Worm (Caenorhabditis elegans) whole organism, L2 larva: ENCODE results near the gene srz-24.

Experiments used
- C34F6.9 ChIP-seq: fragments of 150-350 bp; optimal IDR thresholded peaks from 2 replicates; lab custom pipeline; 2014; ENCODE audit warnings: missing biosample characterization, missing genetic modification characterization
- F13H6.1 ChIP-seq: sonication (generic microtip); optimal IDR thresholded peaks from 2 replicates; lab custom pipeline; 2016; ENCODE audit warnings: missing genetic modification characterization, missing compliant biosample characterization
- R02D3.7 ChIP-seq: fragments of 150-350 bp; optimal IDR thresholded peaks from 2 replicates; lab custom pipeline; 2014; ENCODE audit warnings: missing biosample characterization, missing genetic modification characterization
- Y55F3AM.14 ChIP-seq: fragments of 200-800 bp; sonication (Bioruptor generic); optimal IDR thresholded peaks from 2 replicates; lab custom pipeline; 2018; ENCODE audit warnings: mild to moderate bottlenecking, missing genetic modification characterization, missing compliant biosample characterization
- ZK546.5 ChIP-seq: sonication (generic microtip); optimal IDR thresholded peaks from 2 replicates; lab custom pipeline; 2017; ENCODE audit warnings: missing biosample characterization, missing genetic modification characterization
- alr-1 ChIP-seq: fragments of 150-350 bp; optimal IDR thresholded peaks from 2 replicates; lab custom pipeline; 2014; ENCODE audit warnings: missing biosample characterization, missing genetic modification characterization
- aly-2 ChIP-seq: fragments of 150-350 bp; optimal IDR thresholded peaks from 2 replicates; lab custom pipeline; 2014; ENCODE audit warnings: missing biosample characterization, missing genetic modification characterization
- ama-1 ChIP-seq: fragments of 150-350 bp; optimal IDR thresholded peaks from 2 replicates; lab custom pipeline; 2018; ENCODE audit warnings: inconsistent platforms
- ceh-82 ChIP-seq: fragments of 150-350 bp; optimal IDR thresholded peaks from 2 replicates; lab custom pipeline; 2014; ENCODE audit warnings: missing biosample characterization, missing genetic modification characterization
- crh-2 ChIP-seq: sonication (generic microtip); optimal IDR thresholded peaks from 2 replicates; lab custom pipeline; 2017; ENCODE audit warnings: missing biosample characterization, missing genetic modification characterization
- egl-27 ChIP-seq: sonication (generic microtip); optimal IDR thresholded peaks from 3 replicates; lab custom pipeline; 2017; ENCODE audit warnings: missing biosample characterization, missing genetic modification reagents, missing genetic modification characterization
- elt-1 ChIP-seq: fragments of 150-350 bp; optimal IDR thresholded peaks from 2 replicates; lab custom pipeline; 2014; ENCODE audit warnings: missing biosample characterization, missing genetic modification characterization
- elt-3 ChIP-seq: sonication (generic microtip); optimal IDR thresholded peaks from 2 replicates; lab custom pipeline; 2017; ENCODE audit warnings: missing biosample characterization, missing genetic modification characterization
- fos-1 ChIP-seq: fragments of 150-350 bp; optimal IDR thresholded peaks from 2 replicates; lab custom pipeline; 2014; ENCODE audit warnings: missing biosample characterization, missing genetic modification characterization
- gmeb-1 ChIP-seq: fragments of 150-350 bp; optimal IDR thresholded peaks from 2 replicates; lab custom pipeline; 2014; ENCODE audit warnings: missing biosample characterization, missing genetic modification characterization
- lin-13 ChIP-seq: fragments of 150-350 bp; optimal IDR thresholded peaks from 2 replicates; lab custom pipeline; 2014; ENCODE audit warnings: missing biosample characterization, missing genetic modification reagents, missing genetic modification characterization
- lin-39 ChIP-seq: fragments of 150-350 bp; optimal IDR thresholded peaks from 2 replicates; lab custom pipeline; 2014; ENCODE audit warnings: missing biosample characterization, missing genetic modification reagents, missing genetic modification characterization
- lsy-2 ChIP-seq, 2 experiments: fragments of 150-350 bp in 1 of 2; sonication (generic microtip) in 1 of 2; optimal IDR thresholded peaks; 2 replicates each; lab custom pipeline; 2014 to 2017; ENCODE audit warnings: missing biosample characterization in 2 of 2, missing genetic modification characterization in 2 of 2
- mab-5 ChIP-seq: fragments of 150-350 bp; optimal IDR thresholded peaks from 2 replicates; lab custom pipeline; 2014; ENCODE audit warnings: missing biosample characterization, missing genetic modification characterization
- mbf-1 ChIP-seq: sonication (generic microtip); optimal IDR thresholded peaks from 2 replicates; lab custom pipeline; 2017; ENCODE audit warnings: missing biosample characterization, missing genetic modification characterization
- nhr-10 ChIP-seq: sonication (generic microtip); optimal IDR thresholded peaks from 2 replicates; lab custom pipeline; 2017; ENCODE audit warnings: missing biosample characterization, missing genetic modification characterization
- nhr-12 ChIP-seq: fragments of 150-350 bp; optimal IDR thresholded peaks from 2 replicates; lab custom pipeline; 2014; ENCODE audit warnings: missing biosample characterization, missing genetic modification characterization
- nhr-21 ChIP-seq: fragments of 150-350 bp; optimal IDR thresholded peaks from 2 replicates; lab custom pipeline; 2014; ENCODE audit warnings: missing biosample characterization, missing genetic modification characterization
- nhr-23 ChIP-seq: fragments of 150-350 bp; optimal IDR thresholded peaks from 2 replicates; lab custom pipeline; 2014; ENCODE audit warnings: missing biosample characterization, missing genetic modification reagents, missing genetic modification characterization
- nhr-237 ChIP-seq: fragments of 150-350 bp; optimal IDR thresholded peaks from 2 replicates; lab custom pipeline; 2014; ENCODE audit warnings: missing biosample characterization, missing genetic modification characterization
- nhr-25 ChIP-seq: fragments of 150-350 bp; sonication (generic microtip); optimal IDR thresholded peaks from 3 replicates; lab custom pipeline; 2014; ENCODE audit warnings: missing biosample characterization, missing genetic modification characterization
- nhr-77 ChIP-seq: fragments of 150-350 bp; optimal IDR thresholded peaks from 2 replicates; lab custom pipeline; 2014; ENCODE audit warnings: missing biosample characterization, missing genetic modification characterization
- sem-4 ChIP-seq: fragments of 150-350 bp; optimal IDR thresholded peaks from 2 replicates; lab custom pipeline; 2014; ENCODE audit warnings: missing biosample characterization, missing genetic modification reagents, missing genetic modification characterization
- skn-1 ChIP-seq: sonication (generic microtip); optimal IDR thresholded peaks from 2 replicates; lab custom pipeline; 2017; ENCODE audit warnings: missing biosample characterization, missing genetic modification characterization
- sma-3 ChIP-seq: sonication (generic microtip); optimal IDR thresholded peaks from 2 replicates; lab custom pipeline; 2016; ENCODE audit warnings: missing genetic modification reagents, missing genetic modification characterization, missing compliant biosample characterization
- sma-9 ChIP-seq, 2 experiments: fragments of 150-350 bp in 1 of 2; sonication (generic microtip) in 1 of 2; optimal IDR thresholded peaks; 2 replicates each; lab custom pipeline; 2014 to 2016; ENCODE audit warnings: missing genetic modification characterization in 2 of 2, mild to moderate bottlenecking in 1 of 2, missing biosample characterization in 1 of 2, missing compliant biosample characterization in 1 of 2, missing genetic modification reagents in 1 of 2, moderate library complexity in 1 of 2
- snpc-4 ChIP-seq: fragments of 150-350 bp; optimal IDR thresholded peaks from 2 replicates; lab custom pipeline; 2014; ENCODE audit warnings: missing biosample characterization, missing genetic modification characterization
- unc-39 ChIP-seq: fragments of 150-350 bp; optimal IDR thresholded peaks from 2 replicates; lab custom pipeline; 2014; ENCODE audit warnings: missing biosample characterization, missing genetic modification characterization
- unc-55 ChIP-seq: fragments of 150-350 bp; sonication (generic microtip); optimal IDR thresholded peaks from 3 replicates; lab custom pipeline; 2014; ENCODE audit warnings: missing biosample characterization, missing genetic modification reagents, missing genetic modification characterization
- zag-1 ChIP-seq: fragments of 150-350 bp; optimal IDR thresholded peaks from 2 replicates; lab custom pipeline; 2014; ENCODE audit warnings: missing biosample characterization, missing genetic modification characterization

srz-24 gene

ce11 chrIV:4941681-4942080 lies 39.2 kb downstream of the srz-24 start, which contains the start of gene Y9C9A.5:
Gene Y9C9A.5, plus strand, starts transcription at chrIV:4941981.
- no peak for TF ChIP-seq alr-1 (tag; lab: Kevin White, UChicago)
- no peak for TF ChIP-seq sma-9 (GFP tag; optimal IDR thresholded peaks at IDR 0.05; lab: Kevin White, UChicago)
- TF ChIP-seq sma-9 (tag; optimal IDR thresholded peaks at IDR 0.05; lab: Kevin White, UChicago) = no peak
- no peak for TF ChIP-seq C34F6.9 (tag; lab: Kevin White, UChicago)
- no peak for TF ChIP-seq ceh-82 (tag; lab: Kevin White, UChicago)
- TF ChIP-seq ama-1 (lab: Kevin White, UChicago) = no peak
- TF ChIP-seq lin-13 = no peak
- TF ChIP-seq lin-39 (tag; lab: Kevin White, UChicago) = no peak
- TF ChIP-seq mab-5 = no peak
- TF ChIP-seq lsy-2 (tag; optimal IDR thresholded peaks at IDR 0.05; lab: Kevin White, UChicago) = no peak
- TF ChIP-seq gmeb-1 (tag; lab: Kevin White, UChicago) = no peak
- TF ChIP-seq unc-55 (GFP tag; lab: Kevin White, UChicago) = no peak
- TF ChIP-seq skn-1 (tag; lab: Kevin White, UChicago) = no peak
- no peak for TF ChIP-seq nhr-25 (tag; lab: Kevin White, UChicago)

ce11 chrIV:4938664-4939063 lies 42.3 kb downstream of the srz-24 start, which contains the start of gene str-168:
Gene str-168, plus strand, starts transcription at chrIV:4938964.
- no peak for TF ChIP-seq nhr-10 (tag; lab: Kevin White, UChicago)
- TF ChIP-seq nhr-23 (tag; lab: Kevin White, UChicago) = no peak
- TF ChIP-seq fos-1 (tag; lab: Kevin White, UChicago) = no peak
- TF ChIP-seq skn-1 (tag; lab: Kevin White, UChicago) = no peak
- no peak for TF ChIP-seq lin-13
- no peak for TF ChIP-seq sma-9 (GFP tag; optimal IDR thresholded peaks at IDR 0.05; lab: Kevin White, UChicago)
- no peak for TF ChIP-seq sma-9 (tag; optimal IDR thresholded peaks at IDR 0.05; lab: Kevin White, UChicago)
- TF ChIP-seq nhr-77 (tag; lab: Kevin White, UChicago) = no peak
- TF ChIP-seq ZK546.5 (tag; lab: Kevin White, UChicago) = no peak
- TF ChIP-seq lsy-2 (tag; optimal IDR thresholded peaks at IDR 0.05; lab: Kevin White, UChicago) = no peak
- TF ChIP-seq nhr-237 (tag; lab: Kevin White, UChicago) = no peak
- TF ChIP-seq nhr-21 (tag; lab: Kevin White, UChicago) = no peak
- no peak for TF ChIP-seq alr-1 (tag; lab: Kevin White, UChicago)
- TF ChIP-seq F13H6.1 = no peak
- no peak for TF ChIP-seq unc-55 (GFP tag; lab: Kevin White, UChicago)
- no peak for TF ChIP-seq sem-4
- no peak for TF ChIP-seq unc-39 (tag; lab: Kevin White, UChicago)
- TF ChIP-seq R02D3.7 (tag; lab: Kevin White, UChicago) = no peak
- TF ChIP-seq gmeb-1 (tag; lab: Kevin White, UChicago) = no peak
- no peak for TF ChIP-seq zag-1 (tag; lab: Kevin White, UChicago)

ce11 chrIV:4937647-4938046 lies 43.3 kb downstream of the srz-24 start, which contains the start of gene fbxa-86:
Gene fbxa-86, minus strand, starts transcription at chrIV:4938013.
- TF ChIP-seq gmeb-1 (tag; lab: Kevin White, UChicago) = no peak
- no peak for TF ChIP-seq crh-2
- no peak for TF ChIP-seq aly-2 (tag; lab: Kevin White, UChicago)
- peak; percentile 69 for TF ChIP-seq fos-1 (tag; lab: Kevin White, UChicago)
- no peak for TF ChIP-seq elt-3 (tag; lab: Kevin White, UChicago)

ce11 chrIV:4934103-4934502 lies 46.8 kb downstream of the srz-24 start, which contains the start of gene str-153:
Gene str-153, plus strand, starts transcription at chrIV:4934403.
- no peak for TF ChIP-seq lsy-2 (tag; optimal IDR thresholded peaks at IDR 0.05; lab: Kevin White, UChicago)
- no peak for TF ChIP-seq mbf-1
- no peak for TF ChIP-seq mab-5
- TF ChIP-seq sma-3 = no peak
- TF ChIP-seq snpc-4 = no peak
- no peak for TF ChIP-seq ama-1 (lab: Kevin White, UChicago)
- TF ChIP-seq nhr-237 (tag; lab: Kevin White, UChicago) = no peak
- TF ChIP-seq Y55F3AM.14 (GFP tag; lab: Kevin White, UChicago) = no peak
- no peak for TF ChIP-seq nhr-12 (tag; lab: Kevin White, UChicago)
- TF ChIP-seq egl-27 (tag; lab: Kevin White, UChicago) = no peak
- no peak for TF ChIP-seq fos-1 (tag; lab: Kevin White, UChicago)
- no peak for TF ChIP-seq skn-1 (tag; lab: Kevin White, UChicago)
- no peak for TF ChIP-seq zag-1 (tag; lab: Kevin White, UChicago)
- no peak for TF ChIP-seq F13H6.1
- no peak for TF ChIP-seq elt-1 (tag; lab: Kevin White, UChicago)
- no peak for TF ChIP-seq sma-9 (GFP tag; optimal IDR thresholded peaks at IDR 0.05; lab: Kevin White, UChicago)
- no peak for TF ChIP-seq sma-9 (tag; optimal IDR thresholded peaks at IDR 0.05; lab: Kevin White, UChicago)
- no peak for TF ChIP-seq ZK546.5 (tag; lab: Kevin White, UChicago)
